Fruit fly (Drosophila melanogaster) whole organism: ENCODE data around the gene Poc1.

ENCODE experiments used
- CG8478 ChIP-seq: fragments of >200 bp; optimal IDR thresholded peaks from 2 replicates; lab custom pipeline; 2018; ENCODE audit warnings: inconsistent platforms
- Dll ChIP-seq: fragments of >200 bp; optimal IDR thresholded peaks from 2 replicates; lab custom pipeline; 2017
- EcR ChIP-seq, 2 experiments: fragments of >200 bp; optimal IDR thresholded peaks; 2 replicates each; lab custom pipeline; 2017; ENCODE audit warnings: missing biosample characterization in 2 of 2, missing genetic modification characterization in 2 of 2, missing genetic modification reagents in 2 of 2
- pan ChIP-seq: fragments of >200 bp; optimal IDR thresholded peaks from 2 replicates; lab custom pipeline; 2017
- psq ChIP-seq: fragments of >200 bp; optimal IDR thresholded peaks from 2 replicates; lab custom pipeline; 2017
- usp ChIP-seq: fragments of >200 bp; optimal IDR thresholded peaks from 2 replicates; lab custom pipeline; 2017; ENCODE audit warnings: missing biosample characterization, missing genetic modification characterization, mixed read lengths

DNA sequence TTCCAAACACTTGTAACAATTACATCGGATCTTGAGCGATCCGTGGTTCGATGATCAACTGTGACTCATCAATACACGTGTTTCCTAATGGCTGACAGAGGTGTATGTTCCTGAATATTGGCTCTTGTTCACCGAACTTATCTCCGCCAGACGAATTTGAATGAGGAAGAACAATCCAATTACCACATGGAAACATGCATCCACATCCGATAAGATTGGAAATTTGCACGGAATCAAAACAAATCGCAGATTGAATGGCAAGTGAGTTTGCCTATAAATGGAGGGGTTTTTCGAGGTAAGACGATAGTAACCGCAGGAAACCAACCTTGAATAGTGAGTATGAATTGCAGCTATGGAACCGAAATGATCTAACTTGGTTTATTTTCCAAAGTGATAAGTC lies 47.8 kb upstream of the Poc1 start, which contains the start of gene CG10725:
- TF ChIP-seq psq (lab: Kevin White, UChicago) (no peak), usp (GFP tag; lab: Kevin White, UChicago) (no peak), Dll (no peak), CG8478 (lab: Kevin White, UChicago) (no peak), pan (lab: Kevin White, UChicago) (no peak), EcR (GFP tag; optimal IDR thresholded peaks at IDR 0.05; lab: Kevin White, UChicago) (no peak)
